Worm (Caenorhabditis elegans): ENCODE data around the gene cku-80.
A peak's percentile ranks its signal among the peaks of the same experiment; 100 is the strongest.

cku-80 gene

ce11 chrIII:4414041-4414440 is 5.6 kb upstream of the cku-80 start:
- TF ChIP-seq cnd-1 (tag; optimal IDR thresholded peaks at IDR 0.05) (peak; percentile 62), unc-120 (tag; optimal IDR thresholded peaks at IDR 0.05; ENCODE audit: poor library complexity, severe bottlenecking) (peak; percentile 7), bed-3 (GFP tag; optimal IDR thresholded peaks at IDR 0.05) (peak; percentile 30), sem-2 (GFP tag; optimal IDR thresholded peaks at IDR 0.05) (peak; percentile 54), sptf-1 (tag; optimal IDR thresholded peaks at IDR 0.05) (peak; percentile 61), mls-2 (tag; optimal IDR thresholded peaks at IDR 0.05) (peak; percentile 20), ces-1 (GFP tag; optimal IDR thresholded peaks at IDR 0.05) (peak; percentile 12), drap-1 (GFP tag; optimal IDR thresholded peaks at IDR 0.05) (peak; percentile 64), M03D4.4 (tag; optimal IDR thresholded peaks at IDR 0.05) (peak; percentile 46), ham-2 (GFP tag; optimal IDR thresholded peaks at IDR 0.05) (peak; percentile 7), lsy-2 (tag; optimal IDR thresholded peaks at IDR 0.05) (peak; percentile 18)

ce11 chrIII:4415135-4415534 is 4.5 kb upstream of the cku-80 start, which contains the start of gene R07E5.11:
Gene R07E5.11, minus strand, starts transcription at chrIII:4415235.
- TF ChIP-seq sem-2 (GFP tag; optimal IDR thresholded peaks at IDR 0.05) = no peak

DNA sequence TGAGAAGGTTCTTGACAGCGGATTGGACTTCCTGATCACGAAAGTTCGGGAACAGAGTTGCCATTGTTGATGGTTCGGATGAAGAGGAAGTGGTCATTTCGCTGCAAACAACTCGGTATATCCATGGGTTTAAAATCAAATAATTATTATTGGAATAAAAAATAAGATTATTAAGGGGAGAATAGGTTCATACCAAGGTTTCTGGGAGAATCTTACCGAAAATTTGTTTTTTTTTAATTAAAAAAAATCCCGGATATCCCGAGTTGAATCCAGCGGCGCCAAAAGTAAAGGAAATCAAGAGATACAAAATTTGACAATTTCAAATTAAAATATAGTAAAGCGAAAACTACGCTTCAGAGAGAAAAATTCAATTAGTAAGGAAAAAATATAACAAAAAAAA is 1.7 kb upstream of the cku-80 start, which contains the start of the genes R07E5.19 and pdcd-2:
Gene R07E5.19, minus strand, starts transcription at position 101 of the 400 bp plus-strand sequence.
Gene pdcd-2, minus strand, starts transcription at position 102 of the 400 bp plus-strand sequence.
- no peak for TF ChIP-seq ztf-11 (tag; optimal IDR thresholded peaks at IDR 0.05)
- no peak for TF ChIP-seq elt-3 (tag; optimal IDR thresholded peaks at IDR 0.05)
- no peak for TF ChIP-seq bed-3 (GFP tag; optimal IDR thresholded peaks at IDR 0.05)
- no peak for TF ChIP-seq unc-62 (GFP tag; optimal IDR thresholded peaks at IDR 0.05)
- no peak for TF ChIP-seq ces-1 (GFP tag; optimal IDR thresholded peaks at IDR 0.05)

ce11 chrIII:4426711-4427218 is 7.1 kb downstream of the cku-80 start:
- TF ChIP-seq M03D4.4 (tag; optimal IDR thresholded peaks at IDR 0.05) (peak; percentile 62), flh-1 (GFP tag; optimal IDR thresholded peaks at IDR 0.05) (peak; percentile 28), drap-1 (GFP tag; optimal IDR thresholded peaks at IDR 0.05) (peak; percentile 73), cnd-1 (tag; optimal IDR thresholded peaks at IDR 0.05) (peak; percentile 75), lin-32 (GFP tag; optimal IDR thresholded peaks at IDR 0.05) (peak; percentile 62), sem-2 (GFP tag; optimal IDR thresholded peaks at IDR 0.05) (peak; percentile 59), bed-3 (GFP tag; optimal IDR thresholded peaks at IDR 0.05) (peak; percentile 52), ceh-43 (GFP tag; optimal IDR thresholded peaks at IDR 0.05) (peak; percentile 70), sptf-1 (tag; optimal IDR thresholded peaks at IDR 0.05) (peak; percentile 82), ceh-83 (GFP tag; optimal IDR thresholded peaks at IDR 0.05) (peak; percentile 84), tbx-8 (GFP tag; optimal IDR thresholded peaks at IDR 0.05) (peak; percentile 42), unc-120 (tag; optimal IDR thresholded peaks at IDR 0.05; ENCODE audit: poor library complexity, severe bottlenecking) (peak; percentile 60), mls-2 (tag; optimal IDR thresholded peaks at IDR 0.05) (peak; percentile 79)

ce11 chrIII:4428797-4429196 is 9.1 kb downstream of the cku-80 start:
- TF ChIP-seq M03D4.4 (tag; optimal IDR thresholded peaks at IDR 0.05) (peak; percentile 61), blmp-1 (tag; optimal IDR thresholded peaks at IDR 0.05) (no peak), nhr-2 (tag; optimal IDR thresholded peaks at IDR 0.05) (no peak), mls-2 (tag; optimal IDR thresholded peaks at IDR 0.05) (peak; percentile 27), ceh-83 (GFP tag; optimal IDR thresholded peaks at IDR 0.05) (peak; percentile 57), lin-32 (GFP tag; optimal IDR thresholded peaks at IDR 0.05) (peak; percentile 39), sem-2 (GFP tag; optimal IDR thresholded peaks at IDR 0.05) (peak; percentile 36), snpc-4 (tag; optimal IDR thresholded peaks at IDR 0.05) (no peak), sptf-1 (tag; optimal IDR thresholded peaks at IDR 0.05) (peak; percentile 50), ztf-11 (tag; optimal IDR thresholded peaks at IDR 0.05) (no peak), pha-4 (tag; optimal IDR thresholded peaks at IDR 0.05) (no peak), drap-1 (GFP tag; optimal IDR thresholded peaks at IDR 0.05) (peak; percentile 45)

DNA sequence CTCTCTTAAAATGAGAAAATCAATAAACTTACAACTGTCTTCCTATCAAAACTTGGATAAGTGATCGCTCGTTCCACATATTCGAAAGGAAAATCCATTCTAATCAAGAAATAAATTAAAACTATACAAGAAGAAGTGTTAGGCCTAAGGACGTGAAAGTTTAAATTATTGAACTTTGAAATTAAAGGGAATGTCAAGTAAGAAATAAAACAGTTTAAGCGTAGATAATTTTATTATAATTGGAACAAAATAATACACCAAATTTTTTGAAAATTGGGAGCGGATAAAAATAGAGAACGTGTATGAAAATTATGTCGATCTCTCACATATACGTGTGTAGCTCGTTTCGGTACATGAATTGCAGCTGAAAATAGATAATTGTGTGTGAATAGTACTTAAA is 9.8 kb downstream of the cku-80 start, which contains the start of gene C28A5.6:
Gene C28A5.6, minus strand, starts transcription at position 101 of the 400 bp plus-strand sequence.
- TF ChIP-seq lin-32 (GFP tag; optimal IDR thresholded peaks at IDR 0.05) (no peak), cnd-1 (tag; optimal IDR thresholded peaks at IDR 0.05) (no peak), bed-3 (GFP tag; optimal IDR thresholded peaks at IDR 0.05) (no peak), elt-3 (tag; optimal IDR thresholded peaks at IDR 0.05) (no peak), flh-1 (GFP tag; optimal IDR thresholded peaks at IDR 0.05) (no peak), unc-120 (tag; optimal IDR thresholded peaks at IDR 0.05; ENCODE audit: poor library complexity, severe bottlenecking) (no peak), mep-1 (tag; optimal IDR thresholded peaks at IDR 0.05) (no peak), mls-2 (tag; optimal IDR thresholded peaks at IDR 0.05) (no peak), nhr-12 (tag; optimal IDR thresholded peaks at IDR 0.05) (no peak), nhr-28 (tag; optimal IDR thresholded peaks at IDR 0.05) (no peak), snpc-4 (tag; optimal IDR thresholded peaks at IDR 0.05) (no peak)

Measured in whole organism, mixed stage, embryonic.